Fruit fly (Drosophila melanogaster): ENCODE data around the gene CG13101.

DNA sequence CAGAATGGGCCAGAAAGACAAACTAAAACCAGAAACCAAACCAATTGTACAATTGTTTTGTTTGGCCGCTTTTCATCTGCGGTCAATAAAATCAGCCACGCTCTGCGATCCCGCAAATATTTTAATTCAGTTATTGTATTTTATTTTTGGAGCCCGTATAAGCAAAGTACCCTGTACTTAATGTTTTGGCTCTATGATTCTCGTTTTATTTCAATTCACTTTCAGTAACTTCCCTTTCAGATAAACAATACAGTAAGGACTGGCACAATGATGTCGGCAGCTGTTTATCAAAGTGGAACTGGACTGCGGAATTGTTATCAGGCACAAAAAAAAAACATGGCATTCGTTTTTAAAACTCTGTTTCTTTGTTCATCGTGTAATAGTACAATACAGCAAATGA is 36.0 kb downstream of the CG13101 start:
- no peak for TF ChIP-seq insv (optimal IDR thresholded peaks at IDR 0.05)
- no peak for TF ChIP-seq Myc (optimal IDR thresholded peaks at IDR 0.05)
- TF ChIP-seq h (optimal IDR thresholded peaks at IDR 0.05) = no peak

Measured in Kc167 (cell line).